Fruit fly (Drosophila melanogaster): Measurements from ENCODE around the gene heph.

DNA sequence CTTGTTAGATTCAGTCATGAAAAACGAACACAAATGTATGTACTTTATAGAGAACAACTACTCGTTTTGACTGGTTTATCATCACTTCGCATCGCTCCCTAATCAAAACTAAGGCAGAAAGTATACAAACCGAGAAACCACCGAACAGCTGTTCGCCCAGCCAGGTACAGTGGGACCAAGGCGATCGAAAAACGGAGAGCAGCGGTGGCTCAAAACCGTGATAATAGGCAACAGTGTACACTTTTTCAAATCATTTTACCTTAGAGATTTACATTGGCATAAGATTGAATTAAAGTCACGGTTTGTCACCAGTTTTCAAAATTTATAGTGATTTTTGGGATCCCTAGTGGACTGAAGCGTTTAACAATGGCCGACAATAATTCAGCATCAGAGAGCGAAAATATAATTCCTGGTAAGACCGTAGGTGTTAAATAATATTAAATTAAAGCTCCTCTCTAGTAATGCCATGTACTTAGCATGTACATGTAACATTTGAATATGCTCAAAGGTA lies 210.0 kb downstream of the heph start, which contains the start of the genes CG42233 and CG1971:
- TF ChIP-seq Jra (GFP tag; optimal IDR thresholded peaks at IDR 0.05) (no peak), dl (GFP tag; optimal IDR thresholded peaks at IDR 0.05; ENCODE audit: insufficient read depth in 1 of 2, partially characterized antibody in 2 of 2) (no peak)

Measured in whole organism, wandering third instar larva.